Fruit fly (Drosophila melanogaster): ENCODE measurements around the gene CG9917.

The CG9917 gene

dm6 chrX:16296423-16297292, 26.4 kb downstream of the CG9917 start, which contains the start of gene CG3632 (continued):
- peak; percentile 53 for TF ChIP-seq Nf-YC (tag; optimal IDR thresholded peaks at IDR 0.05)
- TF ChIP-seq mld (GFP tag; IDR thresholded peaks at IDR 0.05; ENCODE audit: partially characterized antibody): peak; percentile 73; the same call in 2 of the 3 replicates
- TF ChIP-seq CG10543 (GFP tag; optimal IDR thresholded peaks at IDR 0.05): peak; percentile 56
- TF ChIP-seq CG3407 (GFP tag; optimal IDR thresholded peaks at IDR 0.05): no peak
- peak; percentile 93 for TF ChIP-seq CG10267 (tag; optimal IDR thresholded peaks at IDR 0.05)
- TF ChIP-seq abd-A (tag; optimal IDR thresholded peaks at IDR 0.05): no peak
- no peak for TF ChIP-seq CG14050 (GFP tag; IDR thresholded peaks at IDR 0.05)
- peak; percentile 38; the same call in 1 of the 2 replicates for TF ChIP-seq CG11085 (GFP tag; IDR thresholded peaks at IDR 0.05)
- 0 out of 3 replicates have a peak, but pooled peaks have one; percentile 66 for TF ChIP-seq CG2199 (GFP tag; IDR thresholded peaks at IDR 0.05)
- TF ChIP-seq CG7987 (GFP tag; optimal IDR thresholded peaks at IDR 0.05): peak; percentile 51
- TF ChIP-seq CG6683 (GFP tag; optimal IDR thresholded peaks at IDR 0.05): no peak
- TF ChIP-seq peb (GFP tag; IDR thresholded peaks at IDR 0.05): no peak
- peak; percentile 60 for TF ChIP-seq lbe (GFP tag; optimal IDR thresholded peaks at IDR 0.05)
- TF ChIP-seq vvl (GFP tag; IDR thresholded peaks at IDR 0.05): peak; percentile 73
- TF ChIP-seq E2f2 (GFP tag; IDR thresholded peaks at IDR 0.05): no peak; the same call in 1 of the 2 replicates
- TF ChIP-seq vfl (GFP tag; optimal IDR thresholded peaks at IDR 0.05): peak; percentile 42
- TF ChIP-seq BtbVII (GFP tag; optimal IDR thresholded peaks at IDR 0.05): no peak
- TF ChIP-seq Stat92E (GFP tag; optimal IDR thresholded peaks at IDR 0.05): peak in 1 of 3 experiments; percentile 86
- peak; percentile 67 for TF ChIP-seq CG3847 (GFP tag; IDR thresholded peaks at IDR 0.05)
- peak; percentile 28; the same call in 1 of the 2 replicates for TF ChIP-seq H2.0 (GFP tag; IDR thresholded peaks at IDR 0.05)
- no peak for TF ChIP-seq klu (GFP tag; IDR thresholded peaks at IDR 0.05)
- no peak for TF ChIP-seq exex (tag; optimal IDR thresholded peaks at IDR 0.05)
- TF ChIP-seq CG8290 (GFP tag; optimal IDR thresholded peaks at IDR 0.05): peak; percentile 17
- TF ChIP-seq CG8290 (tag; optimal IDR thresholded peaks at IDR 0.05): peak in 1 of 2 experiments; percentile 81
- peak; percentile 68; the same call in 1 of the 2 replicates for TF ChIP-seq inv (GFP tag; IDR thresholded peaks at IDR 0.05; ENCODE audit: partially characterized antibody)
- TF ChIP-seq dimm (GFP tag; IDR thresholded peaks at IDR 0.05): no peak
- TF ChIP-seq Camta (GFP tag; optimal IDR thresholded peaks at IDR 0.05): peak; percentile 41
- TF ChIP-seq CG13775 (GFP tag; optimal IDR thresholded peaks at IDR 0.05): peak; percentile 2
- peak; percentile 51; the same call in 1 of the 2 replicates for TF ChIP-seq NFAT (GFP tag; IDR thresholded peaks at IDR 0.05)
- no peak for TF ChIP-seq PHDP (tag; optimal IDR thresholded peaks at IDR 0.05)
- TF ChIP-seq hbn (GFP tag; IDR thresholded peaks at IDR 0.05; ENCODE audit: partially characterized antibody): peak; percentile 65
- TF ChIP-seq CG12744 (GFP tag; optimal IDR thresholded peaks at IDR 0.05): peak; percentile 27
- peak; percentile 69; the same call in 2 of the 3 replicates for TF ChIP-seq Dbx (GFP tag; IDR thresholded peaks at IDR 0.05)
- peak; percentile 71 for TF ChIP-seq Antp (GFP tag; optimal IDR thresholded peaks at IDR 0.05)
- TF ChIP-seq ftz-f1 (GFP tag; optimal IDR thresholded peaks at IDR 0.05): peak; percentile 1
- peak; percentile 92 for TF ChIP-seq CG3838 (GFP tag; optimal IDR thresholded peaks at IDR 0.05)
- no peak for TF ChIP-seq Fer3 (tag; optimal IDR thresholded peaks at IDR 0.05)
- peak; percentile 36; the same call in 1 of the 2 replicates for TF ChIP-seq Adf1 (GFP tag; IDR thresholded peaks at IDR 0.05)
- no peak for TF ChIP-seq CG12236 (GFP tag; optimal IDR thresholded peaks at IDR 0.05)
- peak; percentile 78 for TF ChIP-seq CG34224 (GFP tag; IDR thresholded peaks at IDR 0.05; ENCODE audit: partially characterized antibody)
- TF ChIP-seq CG8089 (GFP tag; optimal IDR thresholded peaks at IDR 0.05): no peak
- peak; percentile 51 for TF ChIP-seq tin (GFP tag; optimal IDR thresholded peaks at IDR 0.05)
- TF ChIP-seq jumu (GFP tag; optimal IDR thresholded peaks at IDR 0.05): peak; percentile 19
- peak; percentile 65; the same call in 3 of the 4 replicates for TF ChIP-seq Dll (GFP tag; IDR thresholded peaks at IDR 0.05; ENCODE audit: partially characterized antibody)
- peak; percentile 29 for TF ChIP-seq Pdp1 (GFP tag; optimal IDR thresholded peaks at IDR 0.05)
- peak; percentile 48 for TF ChIP-seq CG30403 (GFP tag; optimal IDR thresholded peaks at IDR 0.05)
- TF ChIP-seq E2f1 (GFP tag; IDR thresholded peaks at IDR 0.05): 0 out of 2 replicates have a peak, but pooled peaks have one; percentile 12
- peak; percentile 31 for TF ChIP-seq CG16863 (GFP tag; optimal IDR thresholded peaks at IDR 0.05)
